Worm (Caenorhabditis elegans): ENCODE measurements around the gene C29H12.6.

DNA sequence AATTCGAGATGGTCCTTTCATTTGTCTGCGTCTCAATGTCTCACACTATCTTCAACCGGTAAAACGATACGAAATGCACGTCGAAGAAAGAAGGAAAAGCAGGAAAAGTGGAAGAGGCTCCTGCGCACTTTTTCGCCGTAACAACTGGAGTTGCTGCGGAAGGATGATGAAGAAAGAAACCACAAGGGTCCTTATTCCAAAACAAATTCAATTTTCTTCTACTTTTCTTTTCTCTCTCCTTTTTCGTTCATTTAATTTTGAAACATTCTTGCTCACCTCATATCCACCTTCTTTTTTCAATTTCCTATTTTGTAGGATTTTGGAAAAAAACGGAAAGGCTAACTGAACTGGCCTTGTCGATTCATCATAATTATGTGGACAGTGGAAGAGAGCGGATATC lies 2.5 kb upstream of the C29H12.6 start:
- TF ChIP-seq lin-13 (GFP tag; optimal IDR thresholded peaks at IDR 0.05) (no peak), dpl-1 (GFP tag; optimal IDR thresholded peaks at IDR 0.05) (no peak), nhr-28 (tag; optimal IDR thresholded peaks at IDR 0.05) (no peak), F37D6.2 (tag; optimal IDR thresholded peaks at IDR 0.05) (no peak), nhr-237 (tag; optimal IDR thresholded peaks at IDR 0.05) (no peak), ztf-11 (tag; optimal IDR thresholded peaks at IDR 0.05) (no peak), unc-39 (tag; optimal IDR thresholded peaks at IDR 0.05) (no peak), ceh-28 (tag; optimal IDR thresholded peaks at IDR 0.05) (no peak), vab-7 (GFP tag; IDR thresholded peaks at IDR 0.05) (no peak), Y105C5A.15 (GFP tag; IDR thresholded peaks at IDR 0.05) (no peak), madf-9 (GFP tag; conservative IDR thresholded peaks at IDR 0.05) (no peak), ces-1 (GFP tag; optimal IDR thresholded peaks at IDR 0.05) (no peak), ZK546.5 (tag; optimal IDR thresholded peaks at IDR 0.05) (no peak)

All from whole organism, L4 larva.